Worm (Caenorhabditis elegans) whole organism, young adult: ENCODE data around the gene srh-276.

ENCODE experiments used
- B0035.1 ChIP-seq: sonication (generic microtip); optimal IDR thresholded peaks from 2 replicates; lab custom pipeline; 2016; ENCODE audit warnings: missing genetic modification characterization, mild to moderate bottlenecking, missing compliant biosample characterization, missing genotype, missing genetic modification reagents
- B0336.3 ChIP-seq: fragments of 200-800 bp; sonication (Bioruptor generic); IDR thresholded peaks from 2 replicates; pipeline ENCODE4 v1.3.6; 2022; ENCODE audit warnings: missing genetic modification characterization, missing compliant biosample characterization
- C06A6.2 ChIP-seq: fragments of 200-800 bp; sonication (Bioruptor generic); conservative IDR thresholded peaks from 2 replicates; pipeline ENCODE4 v1.3.6; 2022; ENCODE audit warnings: missing genetic modification characterization, missing compliant biosample characterization
- F10E7.11 ChIP-seq: sonication (generic microtip); optimal IDR thresholded peaks from 2 replicates; lab custom pipeline; 2017; ENCODE audit warnings: mild to moderate bottlenecking, missing genetic modification characterization, moderate library complexity, missing compliant biosample characterization
- F22D6.2 ChIP-seq: sonication (generic microtip); optimal IDR thresholded peaks from 2 replicates; lab custom pipeline; 2016; ENCODE audit warnings: mild to moderate bottlenecking, missing genetic modification characterization, missing compliant biosample characterization
- F57C9.4 ChIP-seq: sonication (generic microtip); optimal IDR thresholded peaks from 2 replicates; lab custom pipeline; 2017; ENCODE audit warnings: mild to moderate bottlenecking, missing genetic modification characterization, missing compliant biosample characterization
- K11D2.4 ChIP-seq: fragments of 200-800 bp; sonication (Bioruptor generic); IDR thresholded peaks from 2 replicates; pipeline ENCODE4 v1.3.6; 2022; ENCODE audit warnings: missing genetic modification reagents, missing genetic modification characterization, missing compliant biosample characterization
- T26A5.8 ChIP-seq: sonication (generic microtip); optimal IDR thresholded peaks from 2 replicates; lab custom pipeline; 2016; ENCODE audit warnings: missing genetic modification characterization, missing compliant biosample characterization
- Y53G8AR.9 ChIP-seq: fragments of 200-800 bp; sonication (Bioruptor generic); conservative IDR thresholded peaks from 2 replicates; pipeline ENCODE4 v1.3.6; 2022; ENCODE audit warnings: missing genetic modification reagents, missing genetic modification characterization, missing compliant biosample characterization
- Y79H2A.3 ChIP-seq: fragments of 200-800 bp; sonication (Bioruptor generic); conservative IDR thresholded peaks from 2 replicates; pipeline ENCODE4 v1.3.6; 2022; ENCODE audit warnings: missing genetic modification reagents, missing genetic modification characterization, missing compliant biosample characterization
- ama-1 ChIP-seq, 3 experiments: fragments of 150-350 bp in 1 of 3; sonication (generic microtip) in 2 of 3; optimal IDR thresholded peaks; 2 replicates each; lab custom pipeline; 2014 to 2018; ENCODE audit warnings: missing biosample characterization in 2 of 3, missing genetic modification characterization in 2 of 3, missing genetic modification reagents in 2 of 3
- aptf-3 ChIP-seq: fragments of 200-800 bp; sonication (Bioruptor generic); IDR thresholded peaks from 2 replicates; pipeline ENCODE4 v1.3.6; 2022; ENCODE audit warnings: missing genetic modification characterization, missing compliant biosample characterization
- athp-1 ChIP-seq: sonication (generic microtip); optimal IDR thresholded peaks from 2 replicates; lab custom pipeline; 2017; ENCODE audit warnings: mild to moderate bottlenecking, missing genetic modification characterization, missing compliant biosample characterization
- attf-5 ChIP-seq: fragments of 200-800 bp; sonication (Bioruptor generic); optimal IDR thresholded peaks from 2 replicates; lab custom pipeline; 2018; ENCODE audit warnings: mild to moderate bottlenecking, missing genetic modification characterization, missing compliant biosample characterization
- cebp-2 ChIP-seq: fragments of 200-800 bp; sonication (Bioruptor generic); IDR thresholded peaks from 2 replicates; pipeline ENCODE4 v1.3.6; 2022; ENCODE audit warnings: missing genetic modification characterization, missing compliant biosample characterization
- ceh-100 ChIP-seq: fragments of 200-800 bp; sonication (Bioruptor generic); IDR thresholded peaks from 2 replicates; pipeline ENCODE4 v1.3.6; 2022; ENCODE audit warnings: missing genetic modification reagents, missing genetic modification characterization, missing compliant biosample characterization
- die-1 ChIP-seq: sonication (generic microtip); optimal IDR thresholded peaks from 2 replicates; lab custom pipeline; 2016; ENCODE audit warnings: missing genotype, mild to moderate bottlenecking, missing genetic modification characterization, missing compliant biosample characterization
- dpl-1 ChIP-seq: fragments of 150-350 bp; optimal IDR thresholded peaks from 2 replicates; lab custom pipeline; 2014; ENCODE audit warnings: missing biosample characterization, missing genetic modification reagents, missing genetic modification characterization
- egl-18 ChIP-seq: fragments of 200-800 bp; sonication (Bioruptor generic); IDR thresholded peaks from 2 replicates; pipeline ENCODE4 v1.3.6; 2022; ENCODE audit warnings: missing genetic modification reagents, missing genetic modification characterization, missing compliant biosample characterization
- egl-44 ChIP-seq: fragments of 200-800 bp; sonication (Bioruptor generic); IDR thresholded peaks from 2 replicates; pipeline ENCODE4 v1.3.6; 2022; ENCODE audit warnings: missing genetic modification reagents, missing genetic modification characterization, missing compliant biosample characterization
- ekl-4 ChIP-seq: fragments of 200-800 bp; sonication (Bioruptor generic); IDR thresholded peaks from 2 replicates; pipeline ENCODE4 v1.3.6; 2022; ENCODE audit warnings: missing genetic modification reagents, missing genetic modification characterization, missing compliant biosample characterization
- fkh-3 ChIP-seq: sonication (generic microtip); optimal IDR thresholded peaks from 2 replicates; lab custom pipeline; 2016; ENCODE audit warnings: mild to moderate bottlenecking, missing genetic modification characterization, missing compliant biosample characterization
- hmg-1.2 ChIP-seq: fragments of 200-800 bp; sonication (Bioruptor generic); IDR thresholded peaks from 2 replicates; pipeline ENCODE4 v1.3.6; 2022; ENCODE audit warnings: missing genetic modification reagents, missing genetic modification characterization, missing compliant biosample characterization
- lag-1 ChIP-seq: fragments of 200-800 bp; sonication (Bioruptor generic); IDR thresholded peaks from 2 replicates; pipeline ENCODE4 v1.3.6; 2022; ENCODE audit warnings: missing genetic modification reagents, missing genetic modification characterization, missing compliant biosample characterization
- lin-35 ChIP-seq, 3 experiments: fragments of 150-350 bp in 2 of 3; sonication (generic microtip) in 1 of 3; optimal IDR thresholded peaks; 2 replicates each; lab custom pipeline; 2014 to 2018; ENCODE audit warnings: missing biosample characterization in 3 of 3, missing genetic modification characterization in 3 of 3, missing genetic modification reagents in 3 of 3
- lin-40 ChIP-seq: sonication (generic microtip); optimal IDR thresholded peaks from 2 replicates; lab custom pipeline; 2016; ENCODE audit warnings: missing genetic modification characterization, mild to moderate bottlenecking, missing compliant biosample characterization, missing genotype, missing genetic modification reagents
- lir-1 ChIP-seq: fragments of 200-800 bp; sonication (Bioruptor generic); conservative IDR thresholded peaks from 2 replicates; pipeline ENCODE4 v1.3.6; 2022; ENCODE audit warnings: missing genetic modification reagents, missing genetic modification characterization, missing compliant biosample characterization
- madf-10 ChIP-seq: sonication (generic microtip); optimal IDR thresholded peaks from 2 replicates; lab custom pipeline; 2016; ENCODE audit warnings: mild to moderate bottlenecking, missing genetic modification characterization, missing compliant biosample characterization
- madf-8 ChIP-seq: fragments of 200-800 bp; sonication (Bioruptor generic); conservative IDR thresholded peaks from 2 replicates; pipeline ENCODE4 v1.3.6; 2022; ENCODE audit warnings: missing genetic modification reagents, missing genetic modification characterization, missing compliant biosample characterization
- mxl-1 ChIP-seq: sonication (generic microtip); optimal IDR thresholded peaks from 2 replicates; lab custom pipeline; 2016; ENCODE audit warnings: missing genetic modification characterization, missing compliant biosample characterization
- nhr-120 ChIP-seq: fragments of 200-800 bp; sonication (Bioruptor generic); IDR thresholded peaks from 2 replicates; pipeline ENCODE4 v1.3.6; 2022; ENCODE audit warnings: missing genetic modification characterization, missing compliant biosample characterization
- nhr-27 ChIP-seq: fragments of 200-800 bp; sonication (Bioruptor generic); optimal IDR thresholded peaks from 2 replicates; lab custom pipeline; 2018; ENCODE audit warnings: mild to moderate bottlenecking, missing genetic modification characterization, moderate library complexity, missing compliant biosample characterization
- nhr-80 ChIP-seq: sonication (generic microtip); optimal IDR thresholded peaks from 2 replicates; lab custom pipeline; 2016; ENCODE audit warnings: missing genetic modification characterization, missing compliant biosample characterization
- nhr-90 ChIP-seq: sonication (generic microtip); optimal IDR thresholded peaks from 2 replicates; lab custom pipeline; 2016; ENCODE audit warnings: missing genotype, mild to moderate bottlenecking, missing genetic modification characterization, missing compliant biosample characterization
- rpc-1 ChIP-seq, 2 experiments: fragments of 150-350 bp in 1 of 2; sonication (generic microtip) in 1 of 2; optimal IDR thresholded peaks; 2 replicates each; lab custom pipeline; 2014 to 2018; ENCODE audit warnings: missing biosample characterization in 1 of 2, missing genetic modification characterization in 1 of 2, missing genetic modification reagents in 1 of 2, missing genotype in 1 of 2
- sea-2 ChIP-seq: fragments of 200-800 bp; sonication (Bioruptor generic); IDR thresholded peaks from 2 replicates; pipeline ENCODE4 v1.3.6; 2022; ENCODE audit warnings: missing genetic modification characterization, missing compliant biosample characterization
- snpc-1.1 ChIP-seq: sonication (generic microtip); optimal IDR thresholded peaks from 2 replicates; lab custom pipeline; 2017; ENCODE audit warnings: missing genetic modification characterization, mild to moderate bottlenecking, missing compliant biosample characterization, antibody characterized with exemption, moderate library complexity, missing genotype, missing genetic modification reagents; ENCODE audit not compliant: insufficient read depth
- snpc-1.3 ChIP-seq: sonication (generic microtip); optimal IDR thresholded peaks from 2 replicates; lab custom pipeline; 2017; ENCODE audit warnings: missing genetic modification characterization, mild to moderate bottlenecking, missing compliant biosample characterization, antibody characterized with exemption, moderate library complexity, missing genotype, missing genetic modification reagents; ENCODE audit not compliant: insufficient read depth
- snpc-3.4 ChIP-seq: sonication (generic microtip); optimal IDR thresholded peaks from 2 replicates; lab custom pipeline; 2017; ENCODE audit warnings: missing genetic modification characterization, mild to moderate bottlenecking, missing compliant biosample characterization, antibody characterized with exemption, moderate library complexity, missing genotype, missing genetic modification reagents
- snpc-4 ChIP-seq, 5 experiments: fragments of 150-350 bp in 1 of 5; sonication (generic microtip) in 4 of 5; optimal IDR thresholded peaks; 2 replicates each; lab custom pipeline; 2014 to 2018; ENCODE audit warnings: missing genetic modification characterization in 5 of 5, missing biosample characterization in 3 of 5, antibody characterized with exemption in 2 of 5, mild to moderate bottlenecking in 2 of 5, missing compliant biosample characterization in 2 of 5, missing genotype in 2 of 5, moderate library complexity in 2 of 5, missing genetic modification reagents in 1 of 5
- tbx-9 ChIP-seq: sonication (generic microtip); optimal IDR thresholded peaks from 2 replicates; lab custom pipeline; 2016; ENCODE audit warnings: borderline replicate concordance, missing genetic modification characterization, inconsistent platforms, missing compliant biosample characterization
- unc-130 ChIP-seq: sonication (generic microtip); optimal IDR thresholded peaks from 2 replicates; lab custom pipeline; 2016; ENCODE audit warnings: missing genetic modification reagents, missing genetic modification characterization, missing compliant biosample characterization
- unc-62 ChIP-seq: fragments of 150-350 bp; optimal IDR thresholded peaks from 2 replicates; lab custom pipeline; 2014; ENCODE audit warnings: missing biosample characterization, missing genetic modification reagents, missing genetic modification characterization
- xnd-1 ChIP-seq: sonication (generic microtip); optimal IDR thresholded peaks from 2 replicates; lab custom pipeline; 2016; ENCODE audit warnings: missing genotype, missing genetic modification reagents, missing genetic modification characterization, missing compliant biosample characterization
- ztf-26 ChIP-seq: sonication (generic microtip); optimal IDR thresholded peaks from 2 replicates; lab custom pipeline; 2017; ENCODE audit warnings: missing genetic modification characterization, missing compliant biosample characterization
- ztf-28 ChIP-seq: fragments of 200-800 bp; sonication (Bioruptor generic); IDR thresholded peaks from 2 replicates; pipeline ENCODE4 v1.3.6; 2022; ENCODE audit warnings: missing genetic modification reagents, missing genetic modification characterization, missing compliant biosample characterization
- ztf-3 ChIP-seq: fragments of 200-800 bp; sonication (Bioruptor generic); optimal IDR thresholded peaks from 2 replicates; lab custom pipeline; 2018; ENCODE audit warnings: mild to moderate bottlenecking, missing genetic modification characterization, missing compliant biosample characterization

Gene srh-276

ce11 chrV:15547727-15548126 is 18.6 kb downstream of the srh-276 start:
- TF ChIP-seq die-1 = peak; percentile 76
- peak; percentile 43 for TF ChIP-seq attf-5 (GFP tag; lab: Kevin White, UChicago)
- TF ChIP-seq sea-2 (GFP tag; lab: Robert Waterston, UW) = no peak
- no peak for TF ChIP-seq ztf-28 (GFP tag; lab: Robert Waterston, UW)
- peak; percentile 75 for TF ChIP-seq rpc-1 (optimal IDR thresholded peaks at IDR 0.05; lab: Kevin White, UChicago)
- TF ChIP-seq rpc-1 (tag; optimal IDR thresholded peaks at IDR 0.05; lab: Kevin White, UChicago) = peak; percentile 87
- no peak for TF ChIP-seq lir-1
- no peak for TF ChIP-seq egl-18 (GFP tag; lab: Robert Waterston, UW)
- TF ChIP-seq unc-62 (GFP tag; lab: Kevin White, UChicago) = no peak
- no peak for TF ChIP-seq dpl-1 (GFP tag; lab: Kevin White, UChicago)
- TF ChIP-seq Y79H2A.3 (GFP tag; lab: Robert Waterston, UW) = no peak
- TF ChIP-seq nhr-27 (tag; lab: Kevin White, UChicago) = no peak
- no peak for TF ChIP-seq xnd-1 (tag; lab: Kevin White, UChicago)
- TF ChIP-seq B0035.1 (tag; lab: Kevin White, UChicago) = no peak
- no peak for TF ChIP-seq tbx-9 (tag; lab: Kevin White, UChicago)
- TF ChIP-seq madf-8 (GFP tag; lab: Robert Waterston, UW) = no peak
- no peak for TF ChIP-seq unc-130
- TF ChIP-seq snpc-1.3 (tag; lab: Kevin White, UChicago) = peak; percentile 16
- no peak for TF ChIP-seq lag-1 (GFP tag; lab: Robert Waterston, UW)
- TF ChIP-seq aptf-3 = no peak
- TF ChIP-seq lin-35 (GFP tag; optimal IDR thresholded peaks at IDR 0.05; lab: Kevin White, UChicago) = no peak
- TF ChIP-seq snpc-4 (GFP tag; optimal IDR thresholded peaks at IDR 0.05; lab: Kevin White, UChicago) = peak; percentile 50
- TF ChIP-seq snpc-4 (tag; optimal IDR thresholded peaks at IDR 0.05; lab: Kevin White, UChicago) = peak in 1 of 4 experiments; percentile 43
- TF ChIP-seq egl-44 = 0 out of 2 replicates have a peak, but pooled peaks have one; percentile 40
- TF ChIP-seq snpc-3.4 (tag; lab: Kevin White, UChicago) = peak; percentile 58
- TF ChIP-seq ztf-3 = no peak
- TF ChIP-seq B0336.3 = peak; percentile 56; the same call in 1 of the 2 replicates
- TF ChIP-seq nhr-80 (tag; lab: Kevin White, UChicago) = peak; percentile 22
- TF ChIP-seq ztf-26 (tag; lab: Kevin White, UChicago) = peak; percentile 23
- TF ChIP-seq T26A5.8 = no peak
- TF ChIP-seq lin-40 (tag; lab: Kevin White, UChicago) = no peak
- TF ChIP-seq ama-1 (optimal IDR thresholded peaks at IDR 0.05; lab: Kevin White, UChicago) = no peak
- TF ChIP-seq ama-1 (GFP tag; optimal IDR thresholded peaks at IDR 0.05; lab: Kevin White, UChicago) = peak in 1 of 2 experiments; percentile 43
- TF ChIP-seq F10E7.11 (tag; lab: Kevin White, UChicago) = no peak
- no peak for TF ChIP-seq snpc-1.1 (tag; lab: Kevin White, UChicago)
- TF ChIP-seq Y53G8AR.9 = no peak
- peak; percentile 46 for TF ChIP-seq madf-10 (tag; lab: Kevin White, UChicago)
- TF ChIP-seq F57C9.4 = no peak
- 0 out of 2 replicates have a peak, but pooled peaks have one; percentile 71 for TF ChIP-seq cebp-2
- no peak; the same call in 1 of the 2 replicates for TF ChIP-seq hmg-1.2 (GFP tag; lab: Robert Waterston, UW)
- TF ChIP-seq C06A6.2 = no peak
- TF ChIP-seq nhr-90 = peak; percentile 68
- peak; percentile 22 for TF ChIP-seq mxl-1 (tag; lab: Kevin White, UChicago)
- TF ChIP-seq K11D2.4 (GFP tag; lab: Robert Waterston, UW) = no peak
- TF ChIP-seq fkh-3 (tag; lab: Kevin White, UChicago) = peak; percentile 73
- no peak for TF ChIP-seq F22D6.2 (tag; lab: Kevin White, UChicago)
- TF ChIP-seq nhr-120 = 0 out of 2 replicates have a peak, but pooled peaks have one; percentile 67
- 0 out of 2 replicates have a peak, but pooled peaks have one; percentile 18 for TF ChIP-seq ceh-100 (GFP tag; lab: Robert Waterston, UW)
- TF ChIP-seq athp-1 (tag; lab: Kevin White, UChicago) = peak; percentile 12
- TF ChIP-seq ekl-4 (GFP tag; lab: Robert Waterston, UW) = no peak
